Worm (Caenorhabditis elegans) whole organism, L4 larva: ENCODE data around the gene srh-213.

Experiments used
- Y75B8A.6 ChIP-seq: fragments of 200-800 bp; sonication (Bioruptor generic); IDR thresholded peaks from 2 replicates; pipeline ENCODE4 v1.3.6; 2022; ENCODE audit warnings: missing genetic modification reagents, missing genetic modification characterization, missing compliant biosample characterization
- ZK337.2 ChIP-seq: fragments of 200-800 bp; sonication (Bioruptor generic); IDR thresholded peaks from 2 replicates; pipeline ENCODE4 v1.3.6; 2022; ENCODE audit warnings: missing genetic modification reagents, missing genetic modification characterization, missing compliant biosample characterization
- ceh-82 ChIP-seq: sonication (generic microtip); optimal IDR thresholded peaks from 2 replicates; lab custom pipeline; 2017; ENCODE audit warnings: missing biosample characterization, missing genetic modification characterization
- ctbp-1 ChIP-seq: fragments of 200-800 bp; sonication (Bioruptor generic); IDR thresholded peaks from 2 replicates; pipeline ENCODE4 v1.3.6; 2022; ENCODE audit warnings: missing genetic modification reagents, missing genetic modification characterization, missing compliant biosample characterization
- daf-16 ChIP-seq, 3 experiments: sonication (generic microtip); optimal IDR thresholded peaks; 2 replicates each; lab custom pipeline; 2016 to 2017; ENCODE audit warnings: missing genetic modification characterization in 3 of 3, missing genetic modification reagents in 3 of 3, mild to moderate bottlenecking in 2 of 3, missing compliant biosample characterization in 2 of 3, missing biosample characterization in 1 of 3, moderate library complexity in 1 of 3
- daf-8 ChIP-seq: fragments of 200-800 bp; sonication (Bioruptor generic); IDR thresholded peaks from 2 replicates; pipeline ENCODE4 v1.3.6; 2022; ENCODE audit warnings: missing genetic modification characterization, missing compliant biosample characterization
- dmd-6 ChIP-seq: fragments of 200-800 bp; sonication (Bioruptor generic); IDR thresholded peaks from 2 replicates; pipeline ENCODE4 v1.3.6; 2022; ENCODE audit warnings: missing genetic modification reagents, missing genetic modification characterization, missing compliant biosample characterization
- dmd-9 ChIP-seq: fragments of 200-800 bp; sonication (Bioruptor generic); IDR thresholded peaks from 2 replicates; pipeline ENCODE4 v1.3.6; 2022; ENCODE audit warnings: missing genetic modification reagents, missing genetic modification characterization, missing compliant biosample characterization
- dve-1 ChIP-seq: sonication (generic microtip); optimal IDR thresholded peaks from 2 replicates; lab custom pipeline; 2017; ENCODE audit warnings: antibody characterized with exemption, mild to moderate bottlenecking, missing genetic modification characterization, missing compliant biosample characterization; ENCODE audit not compliant: insufficient read depth
- egl-43 ChIP-seq: fragments of 200-800 bp; sonication (Bioruptor generic); IDR thresholded peaks from 2 replicates; pipeline ENCODE4 v1.3.6; 2022; ENCODE audit warnings: missing genetic modification reagents, missing genetic modification characterization, missing compliant biosample characterization
- hmg-1.1 ChIP-seq: fragments of 200-800 bp; sonication (Bioruptor generic); IDR thresholded peaks from 2 replicates; pipeline ENCODE4 v1.3.6; 2022; ENCODE audit warnings: missing genetic modification reagents, missing genetic modification characterization, missing compliant biosample characterization
- lin-13 ChIP-seq: fragments of 150-350 bp; optimal IDR thresholded peaks from 2 replicates; lab custom pipeline; 2014; ENCODE audit warnings: missing biosample characterization, missing genetic modification reagents, missing genetic modification characterization
- lir-3 ChIP-seq: sonication (generic microtip); optimal IDR thresholded peaks from 2 replicates; lab custom pipeline; 2016; ENCODE audit warnings: mild to moderate bottlenecking, missing genetic modification characterization, missing compliant biosample characterization
- madf-5 ChIP-seq, 2 experiments: fragments of 200-800 bp; sonication (Bioruptor generic); IDR thresholded peaks; 2 replicates each; pipeline ENCODE4 v1.3.6; 2022; ENCODE audit warnings: missing compliant biosample characterization in 2 of 2, missing genetic modification characterization in 2 of 2
- mep-1 ChIP-seq: fragments of 150-350 bp; sonication (generic microtip); optimal IDR thresholded peaks from 3 replicates; lab custom pipeline; 2014; ENCODE audit warnings: missing biosample characterization, missing genetic modification characterization
- nhr-41 ChIP-seq: fragments of 200-800 bp; sonication (Bioruptor generic); IDR thresholded peaks from 2 replicates; pipeline ENCODE4 v1.3.6; 2022; ENCODE audit warnings: missing genetic modification reagents, missing genetic modification characterization, missing compliant biosample characterization
- pqm-1 ChIP-seq: sonication (generic microtip); optimal IDR thresholded peaks from 2 replicates; lab custom pipeline; 2017; ENCODE audit warnings: missing biosample characterization, missing genetic modification characterization
- sdz-12 ChIP-seq: fragments of 200-800 bp; sonication (Bioruptor generic); optimal IDR thresholded peaks from 2 replicates; lab custom pipeline; 2018; ENCODE audit warnings: mild to moderate bottlenecking, missing genetic modification characterization, missing compliant biosample characterization
- tag-97 ChIP-seq: fragments of 200-800 bp; sonication (Bioruptor generic); IDR thresholded peaks from 2 replicates; pipeline ENCODE4 v1.3.6; 2022; ENCODE audit warnings: missing genetic modification characterization, missing compliant biosample characterization
- vab-7 ChIP-seq: fragments of 200-800 bp; sonication (Bioruptor generic); IDR thresholded peaks from 2 replicates; pipeline ENCODE4 v1.3.6; 2022; ENCODE audit warnings: missing genetic modification reagents, missing genetic modification characterization, missing compliant biosample characterization

Gene srh-213

ce11 chrV:3548798-3549197, 46.0 kb downstream of the srh-213 start, which contains the start of gene srw-130:
srw-130 (minus strand) TSS chrV:3548898.
- TF ChIP-seq pqm-1 (tag; lab: Kevin White, UChicago) (no peak), daf-16 (GFP tag; optimal IDR thresholded peaks at IDR 0.05; lab: Kevin White, UChicago) (no peak), daf-16 (tag; optimal IDR thresholded peaks at IDR 0.05; lab: Kevin White, UChicago) (no peak), egl-43 (GFP tag; lab: Robert Waterston, UW) (no peak), nhr-41 (GFP tag; lab: Robert Waterston, UW) (no peak), tag-97 (no peak), lir-3 (tag; lab: Kevin White, UChicago) (no peak), ZK337.2 (GFP tag; lab: Robert Waterston, UW) (no peak), hmg-1.1 (no peak), ctbp-1 (no peak)

- TF ChIP-seq Y75B8A.6 (no peak), ceh-82 (tag; lab: Kevin White, UChicago) (no peak), vab-7 (GFP tag; lab: Robert Waterston, UW) (no peak), dmd-6 (no peak), egl-43 (GFP tag; lab: Robert Waterston, UW) (no peak), hmg-1.1 (no peak), daf-16 (GFP tag; optimal IDR thresholded peaks at IDR 0.05; lab: Kevin White, UChicago) (no peak), daf-16 (tag; optimal IDR thresholded peaks at IDR 0.05; lab: Kevin White, UChicago) (no peak), dve-1 (no peak), mep-1 (no peak)
- TF ChIP-seq, all 104 proteins: peak for 0
Measured at ce11 chrV:3546517-3546916, 48.3 kb downstream of the srh-213 start, which contains the start of gene srbc-68. srbc-68 (minus strand) TSS chrV:3546617.

- TF ChIP-seq sdz-12 (GFP tag; lab: Kevin White, UChicago) (no peak), lin-13 (GFP tag; lab: Kevin White, UChicago) (no peak), madf-5 (GFP tag; IDR thresholded peaks at IDR 0.05; lab: Robert Waterston, UW) (no peak), daf-8 (GFP tag; lab: Robert Waterston, UW) (no peak), dmd-9 (GFP tag; lab: Robert Waterston, UW) (no peak)
Measured at ce11 chrV:3543344-3543743, 51.5 kb downstream of the srh-213 start, which contains the start of gene nhr-222. nhr-222 (minus strand) TSS chrV:3543444.
